Fruit fly (Drosophila melanogaster) whole organism, embryonic: ENCODE results near the gene Pebp1.

Experiments
- Blimp-1 ChIP-seq: fragments of 200-800 bp; sonication (Bioruptor generic); optimal IDR thresholded peaks from 3 replicates; lab custom pipeline; 2018; ENCODE audit warnings: missing biosample characterization, missing genetic modification characterization, mild to moderate bottlenecking, moderate library complexity, missing genetic modification reagents
- CG10209 ChIP-seq: fragments of 200-800 bp; sonication (Bioruptor generic); optimal IDR thresholded peaks from 3 replicates; lab custom pipeline; 2017; ENCODE audit warnings: missing biosample characterization, mild to moderate bottlenecking, missing genetic modification characterization, missing genetic modification reagents
- CG10321 ChIP-seq: fragments of 200-800 bp; sonication (Bioruptor generic); IDR thresholded peaks from 2 replicates; pipeline ENCODE4 v1.3.6; 2022; ENCODE audit warnings: missing biosample characterization, missing genetic modification characterization
- CG10654 ChIP-seq: fragments of 200-800 bp; sonication (Bioruptor generic); optimal IDR thresholded peaks from 2 replicates; lab custom pipeline; 2016; ENCODE audit warnings: missing biosample characterization, missing genetic modification characterization
- CG11093 ChIP-seq: fragments of 200-800 bp; sonication (Bioruptor generic); IDR thresholded peaks from 3 replicates; pipeline ENCODE4 v1.3.6; 2022; ENCODE audit warnings: missing biosample characterization, missing genetic modification characterization
- CG11247 ChIP-seq: fragments of 200-800 bp; sonication (Bioruptor generic); IDR thresholded peaks from 2 replicates; pipeline ENCODE4 v1.3.6; 2022; ENCODE audit warnings: missing biosample characterization, missing genetic modification characterization
- CG16815 ChIP-seq: fragments of 200-800 bp; sonication (Bioruptor generic); optimal IDR thresholded peaks from 3 replicates; lab custom pipeline; 2017; ENCODE audit warnings: missing biosample characterization, mild to moderate bottlenecking, missing genetic modification characterization
- CG17186 ChIP-seq: fragments of 200-800 bp; sonication (Bioruptor generic); optimal IDR thresholded peaks from 3 replicates; lab custom pipeline; 2017; ENCODE audit warnings: missing biosample characterization, missing genetic modification reagents, missing genetic modification characterization
- CG18262 ChIP-seq: fragments of 200-800 bp; optimal IDR thresholded peaks from 3 replicates; lab custom pipeline; 2019; ENCODE audit warnings: missing biosample characterization, mild to moderate bottlenecking, missing genetic modification characterization, moderate library complexity
- CG2889 ChIP-seq: fragments of 200-800 bp; sonication (Bioruptor generic); IDR thresholded peaks from 3 replicates; pipeline ENCODE4 v1.3.6; 2022; ENCODE audit warnings: missing biosample characterization, missing genetic modification characterization
- CG3065 ChIP-seq: fragments of 200-800 bp; sonication (Bioruptor generic); optimal IDR thresholded peaks from 2 replicates; lab custom pipeline; 2016; ENCODE audit warnings: missing biosample characterization, missing genetic modification characterization
- CG31224 ChIP-seq: fragments of 200-800 bp; sonication (Bioruptor generic); IDR thresholded peaks from 2 replicates; pipeline ENCODE4 v1.3.6; 2022; ENCODE audit warnings: missing biosample characterization, missing genetic modification characterization
- CG31365 ChIP-seq: fragments of 200-800 bp; sonication (Bioruptor generic); optimal IDR thresholded peaks from 2 replicates; lab custom pipeline; 2018; ENCODE audit warnings: missing biosample characterization, mild to moderate bottlenecking, missing genetic modification characterization
- CG32532 ChIP-seq: fragments of 200-800 bp; sonication (Bioruptor generic); IDR thresholded peaks from 2 replicates; pipeline ENCODE4 v1.3.6; 2022; ENCODE audit warnings: missing biosample characterization, missing genetic modification characterization
- CG3838 ChIP-seq: fragments of 200-800 bp; sonication (Bioruptor generic); optimal IDR thresholded peaks from 3 replicates; lab custom pipeline; 2016; ENCODE audit warnings: missing biosample characterization, missing genetic modification characterization
- CG8290 ChIP-seq, 3 experiments: fragments of 200-800 bp; sonication (Bioruptor generic); optimal IDR thresholded peaks; 2 replicates each; lab custom pipeline; 2016 to 2019; ENCODE audit warnings: missing biosample characterization in 3 of 3, missing genetic modification characterization in 3 of 3, mild to moderate bottlenecking in 2 of 3, moderate library complexity in 1 of 3
- CG9215 ChIP-seq: fragments of 200-800 bp; sonication (Bioruptor generic); IDR thresholded peaks from 2 replicates; pipeline ENCODE4 v1.3.6; 2022; ENCODE audit warnings: missing biosample characterization, missing genetic modification characterization
- CG9437 ChIP-seq: fragments of 200-800 bp; sonication (Bioruptor generic); optimal IDR thresholded peaks from 2 replicates; lab custom pipeline; 2018; ENCODE audit warnings: missing biosample characterization, mild to moderate bottlenecking, missing genetic modification characterization
- Dip2 ChIP-seq: fragments of 200-800 bp; sonication (Bioruptor generic); IDR thresholded peaks from 2 replicates; pipeline ENCODE4 v1.3.6; 2022; ENCODE audit warnings: missing biosample characterization, missing genetic modification characterization
- Dll ChIP-seq: fragments of 200-800 bp; sonication (Bioruptor generic); IDR thresholded peaks from 4 replicates; pipeline ENCODE4 v1.3.6; 2022; ENCODE audit warnings: missing biosample characterization, missing genetic modification characterization; ENCODE audit not compliant: partially characterized antibody
- Doc2 ChIP-seq: fragments of 200-800 bp; sonication (Bioruptor generic); IDR thresholded peaks from 2 replicates; pipeline ENCODE4 v1.3.6; 2022; ENCODE audit warnings: missing biosample characterization, missing genetic modification characterization
- Ets65A ChIP-seq: fragments of 200-800 bp; sonication (Bioruptor generic); peaks from one replicate; lab custom pipeline; 2016; ENCODE audit warnings: missing biosample characterization, missing genetic modification characterization
- HLH54F ChIP-seq: fragments of 200-800 bp; sonication (Bioruptor generic); optimal IDR thresholded peaks from 3 replicates; lab custom pipeline; 2016; ENCODE audit warnings: missing biosample characterization, missing genetic modification characterization
- Hey ChIP-seq: fragments of 200-800 bp; sonication (Bioruptor generic); optimal IDR thresholded peaks from 3 replicates; lab custom pipeline; 2018; ENCODE audit warnings: missing biosample characterization, mild to moderate bottlenecking, missing genetic modification characterization
- Hmx ChIP-seq: fragments of 200-800 bp; sonication (Bioruptor generic); optimal IDR thresholded peaks from 2 replicates; lab custom pipeline; 2016; ENCODE audit warnings: missing biosample characterization, missing genetic modification characterization
- Hr78 ChIP-seq, 2 experiments: fragments of 200-800 bp in 1 of 2; fragments of >200 bp in 1 of 2; sonication (Bioruptor generic) in 1 of 2; optimal IDR thresholded peaks; 2 replicates each; lab custom pipeline; 2017 to 2019; ENCODE audit warnings: missing biosample characterization in 2 of 2, missing genetic modification characterization in 2 of 2, mild to moderate bottlenecking in 1 of 2, moderate library complexity in 1 of 2
- Jarid2 ChIP-seq: fragments of 200-800 bp; sonication (Bioruptor generic); optimal IDR thresholded peaks from 3 replicates; lab custom pipeline; 2017; ENCODE audit warnings: mild to moderate bottlenecking, missing biosample characterization, missing genetic modification reagents, missing genetic modification characterization
- Max ChIP-seq: fragments of 200-800 bp; sonication (Bioruptor generic); optimal IDR thresholded peaks from 2 replicates; lab custom pipeline; 2016; ENCODE audit warnings: missing biosample characterization, mild to moderate bottlenecking, missing genetic modification characterization
- Mes4 ChIP-seq: fragments of 200-800 bp; sonication (Bioruptor generic); optimal IDR thresholded peaks from 2 replicates; lab custom pipeline; 2016; ENCODE audit warnings: missing biosample characterization, missing genetic modification characterization
- NK7.1 ChIP-seq: fragments of 200-800 bp; sonication (Bioruptor generic); optimal IDR thresholded peaks from 3 replicates; lab custom pipeline; 2016; ENCODE audit warnings: missing biosample characterization, missing genetic modification characterization
- Sox102F ChIP-seq: fragments of 200-800 bp; sonication (Bioruptor generic); optimal IDR thresholded peaks from 2 replicates; lab custom pipeline; 2018; ENCODE audit warnings: missing biosample characterization, mild to moderate bottlenecking, missing genetic modification characterization, moderate library complexity
- Ssrp ChIP-seq: fragments of 200-800 bp; sonication (Bioruptor generic); optimal IDR thresholded peaks from 2 replicates; lab custom pipeline; 2018; ENCODE audit warnings: missing biosample characterization, mild to moderate bottlenecking, missing genetic modification characterization, moderate library complexity
- aop ChIP-seq: fragments of 200-800 bp; sonication (Bioruptor generic); IDR thresholded peaks from 2 replicates; pipeline ENCODE4 v1.3.6; 2022; ENCODE audit warnings: missing biosample characterization, missing genetic modification characterization
- ato ChIP-seq: fragments of 200-800 bp; sonication (Bioruptor generic); IDR thresholded peaks from 2 replicates; pipeline ENCODE4 v1.3.6; 2022; ENCODE audit warnings: missing biosample characterization, missing genetic modification characterization; ENCODE audit not compliant: partially characterized antibody
- dmrt99B ChIP-seq: fragments of 200-800 bp; sonication (Bioruptor generic); optimal IDR thresholded peaks from 2 replicates; lab custom pipeline; 2018; ENCODE audit warnings: missing biosample characterization, mild to moderate bottlenecking, missing genetic modification characterization, moderate library complexity
- fd102C ChIP-seq: fragments of 200-800 bp; sonication (Bioruptor generic); optimal IDR thresholded peaks from 2 replicates; lab custom pipeline; 2018; ENCODE audit warnings: missing biosample characterization, mild to moderate bottlenecking, missing genetic modification characterization, moderate library complexity
- inv ChIP-seq: fragments of 200-800 bp; sonication (Bioruptor generic); IDR thresholded peaks from 2 replicates; pipeline ENCODE4 v1.3.6; 2022; ENCODE audit warnings: missing biosample characterization, missing genetic modification characterization; ENCODE audit not compliant: partially characterized antibody
- jumu ChIP-seq: fragments of 200-800 bp; sonication (Bioruptor generic); optimal IDR thresholded peaks from 3 replicates; lab custom pipeline; 2016; ENCODE audit warnings: missing biosample characterization, missing genetic modification characterization
- kni ChIP-seq: fragments of 200-800 bp; sonication (Bioruptor generic); optimal IDR thresholded peaks from 3 replicates; lab custom pipeline; 2017; ENCODE audit warnings: mild to moderate bottlenecking, missing biosample characterization, missing genetic modification reagents, missing genetic modification characterization
- lab ChIP-seq: fragments of 200-800 bp; sonication (Bioruptor generic); optimal IDR thresholded peaks from 3 replicates; lab custom pipeline; 2017; ENCODE audit warnings: missing biosample characterization, missing genetic modification characterization, mild to moderate bottlenecking, moderate library complexity, missing genetic modification reagents
- oc ChIP-seq: fragments of 200-800 bp; sonication (Bioruptor generic); optimal IDR thresholded peaks from 2 replicates; lab custom pipeline; 2018; ENCODE audit warnings: missing biosample characterization, mild to moderate bottlenecking, missing genetic modification characterization, moderate library complexity
- org-1 ChIP-seq: fragments of 200-800 bp; sonication (Bioruptor generic); optimal IDR thresholded peaks from 2 replicates; lab custom pipeline; 2017; ENCODE audit warnings: missing biosample characterization, missing genetic modification characterization
- pzg ChIP-seq: fragments of 200-800 bp; sonication (Bioruptor generic); optimal IDR thresholded peaks from 3 replicates; lab custom pipeline; 2018; ENCODE audit warnings: missing biosample characterization, mild to moderate bottlenecking, missing genetic modification characterization, moderate library complexity
- scrt ChIP-seq: fragments of 200-800 bp; sonication (Bioruptor generic); optimal IDR thresholded peaks from 2 replicates; lab custom pipeline; 2018; ENCODE audit warnings: missing biosample characterization, mild to moderate bottlenecking, missing genetic modification characterization, moderate library complexity
- sim ChIP-seq: fragments of 200-800 bp; sonication (Bioruptor generic); IDR thresholded peaks from 2 replicates; pipeline ENCODE4 v1.3.6; 2022; ENCODE audit warnings: missing biosample characterization, missing genetic modification characterization
- slou ChIP-seq: fragments of 200-800 bp; sonication (Bioruptor generic); optimal IDR thresholded peaks from 3 replicates; lab custom pipeline; 2016; ENCODE audit warnings: missing biosample characterization, missing genetic modification characterization
- stc ChIP-seq: fragments of 200-800 bp; sonication (Bioruptor generic); IDR thresholded peaks from 2 replicates; pipeline ENCODE4 v1.3.6; 2022; ENCODE audit warnings: missing biosample characterization, missing genetic modification characterization
- tup ChIP-seq: fragments of 200-800 bp; sonication (Bioruptor generic); optimal IDR thresholded peaks from 2 replicates; lab custom pipeline; 2016; ENCODE audit warnings: missing biosample characterization, mild to moderate bottlenecking, missing genetic modification characterization, moderate library complexity
- wdn ChIP-seq: fragments of 200-800 bp; sonication (Bioruptor generic); IDR thresholded peaks from 2 replicates; pipeline ENCODE4 v1.3.6; 2022; ENCODE audit warnings: missing biosample characterization, missing genetic modification characterization

The Pebp1 gene

DNA sequence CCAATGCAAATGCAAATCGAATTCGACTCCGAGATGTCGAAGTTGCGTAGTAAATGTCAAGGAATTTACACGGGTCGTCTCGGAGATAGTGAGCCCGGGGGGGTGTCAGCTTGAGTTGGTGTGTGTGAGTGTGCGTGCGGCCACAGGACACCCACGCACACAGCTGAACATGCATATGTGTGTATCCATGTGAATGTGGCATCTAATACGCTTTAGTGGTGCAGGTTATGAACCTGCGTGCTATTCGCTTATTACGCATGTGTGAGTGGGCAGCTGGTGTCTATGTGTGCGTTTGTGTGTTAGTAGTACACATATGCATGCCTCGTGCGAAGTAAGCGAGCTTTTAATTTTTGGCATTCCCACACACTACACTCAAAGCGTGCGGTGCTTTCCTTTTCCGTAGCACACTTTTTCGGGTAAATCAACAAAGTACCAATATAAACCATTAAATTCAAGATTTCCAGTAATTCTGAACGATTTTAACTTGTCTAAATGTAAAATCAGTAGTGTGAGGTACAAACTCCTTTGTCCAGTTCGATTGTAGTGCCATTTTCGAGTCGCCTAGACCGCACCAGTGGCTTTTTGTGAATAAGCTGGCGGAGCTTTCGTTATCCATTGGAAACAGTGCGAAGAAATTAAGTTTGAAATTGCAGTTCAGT, 3.1 kb downstream of the Pebp1 start (continued):
- TF ChIP-seq kni (GFP tag; lab: Kevin White, UChicago) (no peak), CG31224 (GFP tag; lab: Robert Waterston, UW) (peak; percentile 80), Dll (GFP tag; lab: Robert Waterston, UW) (no peak), Dip2 (GFP tag; lab: Robert Waterston, UW) (no peak), Ssrp (tag; lab: Kevin White, UChicago) (peak; percentile 69), Hr78 (GFP tag; optimal IDR thresholded peaks at IDR 0.05; lab: Kevin White, UChicago) (no peak), Max (GFP tag; lab: Kevin White, UChicago) (peak; percentile 81), Ets65A (peak; percentile 97), aop (GFP tag; lab: Robert Waterston, UW) (peak; percentile 69; the same call in 1 of the 2 replicates), Hmx (GFP tag; lab: Kevin White, UChicago) (no peak), CG8290 (GFP tag; optimal IDR thresholded peaks at IDR 0.05; lab: Kevin White, UChicago) (no peak), CG8290 (tag; optimal IDR thresholded peaks at IDR 0.05; lab: Kevin White, UChicago) (no peak), Mes4 (GFP tag; lab: Kevin White, UChicago) (peak; percentile 74), CG10321 (GFP tag; lab: Robert Waterston, UW) (peak; percentile 54; the same call in 1 of the 2 replicates), sim (GFP tag; lab: Robert Waterston, UW) (no peak), pzg (GFP tag; lab: Kevin White, UChicago) (peak; percentile 3), org-1 (GFP tag; lab: Kevin White, UChicago) (peak; percentile 91), NK7.1 (peak; percentile 77), dmrt99B (peak; percentile 93), slou (GFP tag; lab: Kevin White, UChicago) (peak; percentile 87), Hey (tag; lab: Kevin White, UChicago) (peak; percentile 72), CG11093 (GFP tag; lab: Robert Waterston, UW) (peak; percentile 70; the same call in 2 of the 3 replicates), lab (GFP tag; lab: Kevin White, UChicago) (peak; percentile 96), tup (GFP tag; lab: Kevin White, UChicago) (peak; percentile 87), wdn (GFP tag; lab: Robert Waterston, UW) (peak; percentile 61; the same call in 1 of the 2 replicates), CG17186 (GFP tag; lab: Kevin White, UChicago) (peak; percentile 10), CG31365 (peak; percentile 74), CG32532 (GFP tag; lab: Robert Waterston, UW) (peak; percentile 86), Jarid2 (GFP tag; lab: Kevin White, UChicago) (peak; percentile 65), oc (tag; lab: Kevin White, UChicago) (peak; percentile 75), CG3838 (no peak), Sox102F (GFP tag; lab: Kevin White, UChicago) (peak; percentile 88), CG11247 (GFP tag; lab: Robert Waterston, UW) (peak; percentile 81), CG10209 (GFP tag; lab: Kevin White, UChicago) (peak; percentile 85), inv (GFP tag; lab: Robert Waterston, UW) (no peak), jumu (GFP tag; lab: Kevin White, UChicago) (peak; percentile 89), CG2889 (GFP tag; lab: Robert Waterston, UW) (peak; percentile 62), scrt (GFP tag; lab: Kevin White, UChicago) (peak; percentile 87), HLH54F (GFP tag; lab: Kevin White, UChicago) (peak; percentile 88), fd102C (GFP tag; lab: Kevin White, UChicago) (no peak), Doc2 (0 out of 2 replicates have a peak, but pooled peaks have one; percentile 39), CG18262 (tag; lab: Kevin White, UChicago) (no peak), CG9437 (GFP tag; lab: Kevin White, UChicago) (peak; percentile 62), CG3065 (GFP tag; lab: Kevin White, UChicago) (no peak), Blimp-1 (GFP tag; lab: Kevin White, UChicago) (peak; percentile 75), stc (GFP tag; lab: Robert Waterston, UW) (peak; percentile 78), CG16815 (peak; percentile 50), ato (GFP tag; lab: Robert Waterston, UW) (no peak), CG9215 (peak; percentile 85), CG10654 (GFP tag; lab: Kevin White, UChicago) (peak; percentile 77)
